Worm (Caenorhabditis elegans): ENCODE data around the gene pqn-36.

- TF ChIP-seq ama-1 (optimal IDR thresholded peaks at IDR 0.05) (no peak), sox-4 (tag; optimal IDR thresholded peaks at IDR 0.05) (no peak), zip-4 (GFP tag; optimal IDR thresholded peaks at IDR 0.05) (no peak), ztf-11 (tag; optimal IDR thresholded peaks at IDR 0.05) (no peak), nhr-11 (tag; optimal IDR thresholded peaks at IDR 0.05) (no peak), dpl-1 (GFP tag; optimal IDR thresholded peaks at IDR 0.05) (no peak), tbx-2 (tag; optimal IDR thresholded peaks at IDR 0.05) (no peak), nhr-76 (tag; optimal IDR thresholded peaks at IDR 0.05) (no peak), mab-9 (GFP tag; IDR thresholded peaks at IDR 0.05) (no peak), nhr-28 (tag; optimal IDR thresholded peaks at IDR 0.05) (no peak)
Measured at ce11 chrX:15377724-15378123, 37.6 kb downstream of the pqn-36 start, which contains the start of gene svh-5.
